Worm (Caenorhabditis elegans): Measurements from ENCODE around the gene C53D6.11.

- TF ChIP-seq flt-1 (GFP tag; IDR thresholded peaks at IDR 0.05) (no peak), ref-1 (GFP tag; conservative IDR thresholded peaks at IDR 0.05) (no peak), ztf-23 (GFP tag; IDR thresholded peaks at IDR 0.05) (no peak), cog-1 (tag; optimal IDR thresholded peaks at IDR 0.05) (no peak), ztf-29 (GFP tag; IDR thresholded peaks at IDR 0.05) (no peak), T22C8.4 (GFP tag; IDR thresholded peaks at IDR 0.05) (no peak), med-1 (GFP tag; optimal IDR thresholded peaks at IDR 0.05; ENCODE audit: insufficient read depth) (no peak), tab-1 (GFP tag; IDR thresholded peaks at IDR 0.05) (no peak), klf-2 (GFP tag; conservative IDR thresholded peaks at IDR 0.05) (no peak)
These were observed 10.5 kb downstream of the C53D6.11 start, which contains the start of gene C53D6.4 for ce11 chrIV:9020840-9021239.

All from whole organism, midembryonic.